Worm (Caenorhabditis elegans) whole organism, early embryonic: ENCODE results near the gene M01H9.3.

Experiments
- B0310.2 ChIP-seq: sonication (generic microtip); optimal IDR thresholded peaks from 2 replicates; lab custom pipeline; 2016; ENCODE audit warnings: mild to moderate bottlenecking, missing genetic modification characterization, missing compliant biosample characterization
- F13C5.2 ChIP-seq: sonication (generic microtip); optimal IDR thresholded peaks from 2 replicates; lab custom pipeline; 2017; ENCODE audit warnings: mild to moderate bottlenecking, missing genetic modification characterization, inconsistent platforms, missing compliant biosample characterization
- aly-1 ChIP-seq: sonication (generic microtip); optimal IDR thresholded peaks from 2 replicates; lab custom pipeline; 2016; ENCODE audit warnings: missing genetic modification characterization, missing compliant biosample characterization
- ama-1 ChIP-seq: fragments of 150-350 bp; optimal IDR thresholded peaks from 2 replicates; lab custom pipeline; 2014
- ceh-13 ChIP-seq: fragments of 200-800 bp; sonication (Bioruptor generic); optimal IDR thresholded peaks from 2 replicates; lab custom pipeline; 2018; ENCODE audit warnings: mild to moderate bottlenecking, missing genetic modification characterization, missing compliant biosample characterization
- ceh-36 ChIP-seq: sonication (generic microtip); optimal IDR thresholded peaks from 2 replicates; lab custom pipeline; 2016; ENCODE audit warnings: missing genetic modification characterization, inconsistent platforms, missing compliant biosample characterization
- ets-7 ChIP-seq: sonication (generic microtip); optimal IDR thresholded peaks from 2 replicates; lab custom pipeline; 2016; ENCODE audit warnings: missing genotype, missing genetic modification characterization, missing compliant biosample characterization
- flt-1 ChIP-seq: fragments of 200-800 bp; sonication (Bioruptor generic); IDR thresholded peaks from 2 replicates; pipeline ENCODE4 v1.3.6; 2022; ENCODE audit warnings: missing genetic modification characterization, missing compliant biosample characterization
- hmbx-1 ChIP-seq: sonication (generic microtip); optimal IDR thresholded peaks from 2 replicates; lab custom pipeline; 2016; ENCODE audit warnings: mild to moderate bottlenecking, missing genetic modification characterization, missing compliant biosample characterization
- hmg-4 ChIP-seq: fragments of 200-800 bp; sonication (Bioruptor generic); optimal IDR thresholded peaks from 2 replicates; lab custom pipeline; 2018; ENCODE audit warnings: mild to moderate bottlenecking, missing genetic modification characterization, missing compliant biosample characterization
- hnd-1 ChIP-seq: sonication (generic microtip); optimal IDR thresholded peaks from 2 replicates; lab custom pipeline; 2016; ENCODE audit warnings: missing genetic modification characterization, missing compliant biosample characterization
- pes-1 ChIP-seq: fragments of 200-800 bp; sonication (Bioruptor generic); IDR thresholded peaks from 2 replicates; pipeline ENCODE4 v1.3.6; 2022; ENCODE audit warnings: missing genetic modification reagents, missing genetic modification characterization, missing compliant biosample characterization
- scrt-1 ChIP-seq: fragments of 200-800 bp; sonication (Bioruptor generic); IDR thresholded peaks from 2 replicates; pipeline ENCODE4 v1.3.6; 2022; ENCODE audit warnings: missing genetic modification characterization, missing compliant biosample characterization
- sea-1 ChIP-seq: fragments of 200-800 bp; sonication (Bioruptor generic); conservative IDR thresholded peaks from 2 replicates; pipeline ENCODE4 v1.3.6; 2022; ENCODE audit warnings: missing genetic modification characterization, missing compliant biosample characterization
- tbx-11 ChIP-seq: fragments of 200-800 bp; sonication (Bioruptor generic); IDR thresholded peaks from 2 replicates; pipeline ENCODE4 v1.3.6; 2022; ENCODE audit warnings: missing genetic modification characterization, missing compliant biosample characterization
- tbx-37 ChIP-seq: fragments of 200-800 bp; sonication (Bioruptor generic); conservative IDR thresholded peaks from 2 replicates; pipeline ENCODE4 v1.3.6; 2022; ENCODE audit warnings: missing genetic modification reagents, missing genetic modification characterization, missing compliant biosample characterization
- tra-4 ChIP-seq: sonication (generic microtip); optimal IDR thresholded peaks from 2 replicates; lab custom pipeline; 2017; ENCODE audit warnings: missing genetic modification characterization, missing compliant biosample characterization

The M01H9.3 gene

ce11 chrIV:4449439-4449838, 27.4 kb downstream of the M01H9.3 start, which contains the start of gene R08C7.12:
Gene R08C7.12 (plus strand): TSS chrIV:4449739.
- TF ChIP-seq tbx-11 (GFP tag; lab: Robert Waterston, UW) (no peak), F13C5.2 (tag; lab: Kevin White, UChicago) (no peak), ets-7 (tag; lab: Kevin White, UChicago) (no peak), hmg-4 (GFP tag; lab: Kevin White, UChicago) (no peak), aly-1 (no peak), tra-4 (tag; lab: Kevin White, UChicago) (no peak), ama-1 (lab: Kevin White, UChicago) (no peak), ceh-36 (tag; lab: Kevin White, UChicago) (no peak)

- TF ChIP-seq ets-7 (tag; lab: Kevin White, UChicago) (no peak), hmbx-1 (tag; lab: Kevin White, UChicago) (no peak), ceh-13 (GFP tag; lab: Kevin White, UChicago) (no peak), hmg-4 (GFP tag; lab: Kevin White, UChicago) (no peak), pes-1 (GFP tag; lab: Robert Waterston, UW) (no peak), ceh-36 (tag; lab: Kevin White, UChicago) (no peak), tbx-11 (GFP tag; lab: Robert Waterston, UW) (no peak), aly-1 (no peak), B0310.2 (tag; lab: Kevin White, UChicago) (no peak), hnd-1 (no peak), scrt-1 (GFP tag; lab: Robert Waterston, UW) (no peak), ama-1 (lab: Kevin White, UChicago) (no peak)
Measured at ce11 chrIV:4448343-4448742, 28.5 kb downstream of the M01H9.3 start.

DNA sequence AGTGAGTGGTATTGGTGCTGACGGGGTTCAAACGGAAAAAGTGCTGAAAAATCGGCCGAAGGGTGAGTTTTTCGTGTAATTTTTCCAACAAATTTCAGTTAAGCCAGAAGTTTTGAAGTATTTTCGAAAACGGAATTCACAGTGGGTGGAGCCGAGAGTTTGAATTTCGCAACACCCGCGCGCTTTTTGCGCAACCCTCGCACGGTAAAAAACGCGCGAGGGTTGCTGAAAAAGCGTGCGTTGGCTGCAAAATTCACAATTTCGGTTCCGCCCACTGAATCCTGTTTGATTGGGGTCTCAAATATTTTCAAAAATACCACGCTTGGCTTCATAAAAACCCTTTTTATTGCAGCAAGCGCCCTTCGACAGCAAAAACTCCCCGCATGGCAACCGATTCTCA, 29.5 kb downstream of the M01H9.3 start:
- TF ChIP-seq ceh-36 (tag; lab: Kevin White, UChicago) (no peak), hmbx-1 (tag; lab: Kevin White, UChicago) (no peak), flt-1 (GFP tag; lab: Robert Waterston, UW) (no peak), tra-4 (tag; lab: Kevin White, UChicago) (no peak), ets-7 (tag; lab: Kevin White, UChicago) (no peak), ceh-13 (GFP tag; lab: Kevin White, UChicago) (no peak), tbx-11 (GFP tag; lab: Robert Waterston, UW) (no peak), aly-1 (no peak), scrt-1 (GFP tag; lab: Robert Waterston, UW) (no peak), sea-1 (GFP tag; lab: Robert Waterston, UW) (0 out of 2 replicates have a peak, but pooled peaks have one; percentile 2), ama-1 (lab: Kevin White, UChicago) (no peak), hnd-1 (no peak), hmg-4 (GFP tag; lab: Kevin White, UChicago) (no peak), pes-1 (GFP tag; lab: Robert Waterston, UW) (0 out of 2 replicates have a peak, but pooled peaks have one; percentile 39), tbx-37 (GFP tag; lab: Robert Waterston, UW) (no peak), B0310.2 (tag; lab: Kevin White, UChicago) (no peak), F13C5.2 (tag; lab: Kevin White, UChicago) (no peak)

- TF ChIP-seq sea-1 (GFP tag; lab: Robert Waterston, UW) = 0 out of 2 replicates have a peak, but pooled peaks have one; percentile 16
- no peak for TF ChIP-seq hmbx-1 (tag; lab: Kevin White, UChicago)
- TF ChIP-seq ama-1 (lab: Kevin White, UChicago) = peak; percentile 11
- no peak for TF ChIP-seq tbx-37 (GFP tag; lab: Robert Waterston, UW)
- no peak for TF ChIP-seq ets-7 (tag; lab: Kevin White, UChicago)
- no peak for TF ChIP-seq tbx-11 (GFP tag; lab: Robert Waterston, UW)
Measured at ce11 chrIV:4447284-4447366, 29.7 kb downstream of the M01H9.3 start, which contains the start of gene chat-1. Gene chat-1 (plus strand): TSS chrIV:4447331.

ce11 chrIV:4446884-4447283, 30.0 kb downstream of the M01H9.3 start:
- peak; percentile 81 for TF ChIP-seq ama-1 (lab: Kevin White, UChicago)
- no peak for TF ChIP-seq ceh-36 (tag; lab: Kevin White, UChicago)

ce11 chrIV:4445711-4446290, 31.1 kb downstream of the M01H9.3 start, which contains the start of the genes wapl-1 and htz-1:
Gene wapl-1 (minus strand): TSS chrIV:4445740.
Gene htz-1 (plus strand): TSS chrIV:4446216.
- peak; percentile 60; the same call in 1 of the 2 replicates for TF ChIP-seq pes-1 (GFP tag; lab: Robert Waterston, UW)
- TF ChIP-seq hmg-4 (GFP tag; lab: Kevin White, UChicago) = no peak
- peak; percentile 48 for TF ChIP-seq F13C5.2 (tag; lab: Kevin White, UChicago)
- peak; percentile 60 for TF ChIP-seq flt-1 (GFP tag; lab: Robert Waterston, UW)
- 0 out of 2 replicates have a peak, but pooled peaks have one; percentile 20 for TF ChIP-seq sea-1 (GFP tag; lab: Robert Waterston, UW)
- peak; percentile 43; the same call in 1 of the 2 replicates for TF ChIP-seq tbx-37 (GFP tag; lab: Robert Waterston, UW)

ce11 chrIV:4441077-4441476, 35.8 kb downstream of the M01H9.3 start, which contains the start of gene fbxb-75:
Gene fbxb-75 (minus strand): TSS chrIV:4441177.
- no peak for TF ChIP-seq pes-1 (GFP tag; lab: Robert Waterston, UW)

ce11 chrIV:4439190-4439589, 37.7 kb downstream of the M01H9.3 start, which contains the start of gene fbxb-74:
Gene fbxb-74 (minus strand): TSS chrIV:4439290.
- TF ChIP-seq ama-1 (lab: Kevin White, UChicago) (no peak), scrt-1 (GFP tag; lab: Robert Waterston, UW) (no peak), sea-1 (GFP tag; lab: Robert Waterston, UW) (no peak)
